Worm (Caenorhabditis elegans) whole organism, dauer: Measurements from ENCODE around the gene C55C3.7.

Source experiments
- unc-62 ChIP-seq: sonication (generic microtip); optimal IDR thresholded peaks from 2 replicates; lab custom pipeline; 2017; ENCODE audit warnings: missing biosample characterization, missing genetic modification reagents, missing genetic modification characterization

The C55C3.7 gene

ce11 chrIV:5652811-5653483 is 29.5 kb downstream of the C55C3.7 start:
- TF ChIP-seq unc-62 (GFP tag; lab: Kevin White, UChicago): no peak

ce11 chrIV:5650761-5651332 is 31.6 kb downstream of the C55C3.7 start:
- TF ChIP-seq unc-62 (GFP tag; lab: Kevin White, UChicago): no peak

DNA sequence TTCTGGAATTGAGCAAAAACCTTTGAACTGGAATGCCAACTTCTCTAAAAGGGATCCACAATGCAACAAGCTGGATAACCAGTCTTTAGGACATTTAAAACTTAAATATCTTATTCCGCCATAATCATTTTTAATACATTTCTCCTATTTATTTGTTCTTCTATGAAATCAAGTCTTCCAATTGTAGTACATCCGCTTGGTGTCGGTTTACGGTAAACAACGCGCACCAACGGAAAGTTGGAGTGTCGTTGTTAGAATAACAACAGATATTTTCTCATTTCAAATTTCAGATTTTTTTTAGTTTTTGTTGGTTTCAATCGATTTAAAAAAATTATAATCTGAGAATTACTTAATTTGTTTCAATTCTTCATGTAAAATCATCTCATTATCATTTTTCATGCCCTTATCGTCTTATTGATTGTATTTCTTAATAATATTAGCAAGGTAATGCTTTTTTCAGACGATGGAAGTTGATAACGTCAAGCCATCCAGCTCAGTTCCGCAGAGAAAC is 33.3 kb downstream of the C55C3.7 start, which contains the start of gene csn-5:
TSS of gene csn-5 (plus strand) at position 461 of the 511 bp plus-strand sequence.
- TF ChIP-seq unc-62 (GFP tag; lab: Kevin White, UChicago): no peak

- TF ChIP-seq unc-62 (GFP tag; lab: Kevin White, UChicago): no peak
Measured at ce11 chrIV:5645514-5646052, 36.9 kb downstream of the C55C3.7 start, which contains the start of the genes srd-8 and B0547.2. Gene srd-8, minus strand, starts transcription at chrIV:5645614. Gene B0547.2, plus strand, starts transcription at chrIV:5646002.

ce11 chrIV:5635551-5635950 is 46.9 kb downstream of the C55C3.7 start, which contains the start of gene srd-13:
Gene srd-13, minus strand, starts transcription at chrIV:5635651.
- no peak for TF ChIP-seq unc-62 (GFP tag; lab: Kevin White, UChicago)

ce11 chrIV:5632536-5632935 is 49.9 kb downstream of the C55C3.7 start:
- no peak for TF ChIP-seq unc-62 (GFP tag; lab: Kevin White, UChicago)

DNA sequence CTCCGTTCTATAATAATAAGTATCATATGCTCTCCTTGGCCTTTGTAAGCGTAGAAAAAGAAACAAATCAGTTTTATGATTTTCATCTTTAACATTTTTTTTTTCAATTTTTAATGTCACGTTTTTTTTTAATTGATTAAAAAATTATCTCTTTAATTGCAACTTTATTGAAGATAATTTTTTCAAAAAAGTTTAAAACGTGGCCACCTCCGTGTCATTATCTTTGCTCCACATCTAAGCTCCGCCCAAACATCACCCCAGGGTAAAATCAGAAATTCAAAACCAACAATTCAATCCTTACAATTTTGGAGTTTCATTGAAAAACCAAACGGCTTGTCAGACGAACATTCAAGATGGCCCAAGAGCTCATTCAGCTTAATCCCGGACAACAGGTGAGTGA is 50.8 kb downstream of the C55C3.7 start, which contains the start of gene ttbk-8.2:
TSS of gene ttbk-8.2 (plus strand) at position 301 of the 400 bp plus-strand sequence.
- no peak for TF ChIP-seq unc-62 (GFP tag; lab: Kevin White, UChicago)

ce11 chrIV:5630156-5630555 is 52.3 kb downstream of the C55C3.7 start, which contains the start of gene srd-12:
Gene srd-12, minus strand, starts transcription at chrIV:5630256.
- TF ChIP-seq unc-62 (GFP tag; lab: Kevin White, UChicago): no peak
